Fruit fly (Drosophila melanogaster) whole organism: Measurements from ENCODE around the gene Abi.

ENCODE experiments used
- CG8478 ChIP-seq: fragments of >200 bp; optimal IDR thresholded peaks from 2 replicates; lab custom pipeline; 2018; ENCODE audit warnings: inconsistent platforms
- Dll ChIP-seq: fragments of >200 bp; optimal IDR thresholded peaks from 2 replicates; lab custom pipeline; 2017
- EcR ChIP-seq, 2 experiments: fragments of >200 bp; optimal IDR thresholded peaks; 2 replicates each; lab custom pipeline; 2017; ENCODE audit warnings: missing biosample characterization in 2 of 2, missing genetic modification characterization in 2 of 2, missing genetic modification reagents in 2 of 2
- pan ChIP-seq: fragments of >200 bp; optimal IDR thresholded peaks from 2 replicates; lab custom pipeline; 2017
- psq ChIP-seq: fragments of >200 bp; optimal IDR thresholded peaks from 2 replicates; lab custom pipeline; 2017
- usp ChIP-seq: fragments of >200 bp; optimal IDR thresholded peaks from 2 replicates; lab custom pipeline; 2017; ENCODE audit warnings: missing biosample characterization, missing genetic modification characterization, mixed read lengths

Gene Abi

DNA sequence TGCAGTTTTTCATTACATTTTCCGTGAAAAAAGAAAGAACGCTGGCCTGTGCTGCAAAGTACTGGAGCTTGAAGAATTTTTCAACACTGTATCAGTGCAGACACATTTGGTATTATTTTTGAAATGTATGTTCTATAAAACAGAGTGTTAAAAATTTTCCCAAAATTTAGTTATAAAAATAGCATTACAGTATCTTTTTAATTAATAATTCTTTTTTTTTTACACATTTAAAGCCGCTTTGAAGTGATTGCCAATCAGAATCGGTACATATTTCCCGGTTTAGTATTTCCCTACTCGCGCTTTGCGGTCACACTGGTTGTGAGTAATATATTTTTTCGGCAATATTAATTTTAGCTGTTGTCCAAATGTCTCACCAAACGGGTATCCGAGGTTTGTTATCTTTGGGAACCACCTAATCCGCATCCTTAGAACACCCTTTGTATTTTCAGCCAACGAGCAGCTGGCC, at the start of gene Abi, which contains the start of gene twf:
TSS of gene Abi (minus strand) at position 74 of the 466 bp plus-strand sequence.
TSS of gene twf (plus strand) at position 308 of the 466 bp plus-strand sequence.
- no peak for TF ChIP-seq Dll
- TF ChIP-seq pan (lab: Kevin White, UChicago), result no peak
- TF ChIP-seq EcR (GFP tag; optimal IDR thresholded peaks at IDR 0.05; lab: Kevin White, UChicago), result no peak
- TF ChIP-seq usp (GFP tag; lab: Kevin White, UChicago), result no peak
- TF ChIP-seq CG8478, result no peak
- TF ChIP-seq psq (lab: Kevin White, UChicago), result no peak

DNA sequence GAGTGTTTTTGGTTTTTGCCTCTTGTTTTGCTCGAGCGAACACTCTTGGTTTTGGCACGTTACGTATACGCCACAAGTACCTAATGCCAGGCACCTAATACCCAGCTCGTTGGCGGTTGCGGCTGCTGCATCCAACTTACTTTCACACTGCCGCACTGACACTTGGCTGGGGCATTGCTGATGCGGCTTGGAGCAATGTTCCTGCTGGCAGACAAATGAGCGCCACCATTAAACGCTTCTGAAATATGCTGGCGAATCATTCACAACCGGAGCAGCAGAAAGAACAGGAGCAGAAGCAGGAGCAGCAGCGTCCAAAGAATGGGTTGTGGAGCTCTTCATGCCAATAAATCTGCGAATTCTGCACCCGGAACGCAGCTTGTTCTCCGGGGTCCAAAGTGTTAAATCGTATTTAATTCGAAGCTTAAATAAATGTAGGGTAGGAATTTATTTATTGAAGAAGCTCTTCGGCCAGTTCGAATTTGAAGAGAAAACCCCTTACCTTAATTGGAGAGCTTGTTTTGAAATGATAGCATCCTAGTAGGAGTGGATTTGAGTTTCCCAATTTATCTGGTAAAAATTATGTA, 40.0 kb upstream of the Abi start, which contains the start of gene CG3199:
TSS of gene CG3199 (plus strand) at position 534 of the 584 bp plus-strand sequence.
- TF ChIP-seq CG8478, result no peak
- no peak for TF ChIP-seq EcR (GFP tag; optimal IDR thresholded peaks at IDR 0.05; lab: Kevin White, UChicago)
- TF ChIP-seq usp (GFP tag; lab: Kevin White, UChicago), result no peak
- TF ChIP-seq pan (lab: Kevin White, UChicago), result no peak

DNA sequence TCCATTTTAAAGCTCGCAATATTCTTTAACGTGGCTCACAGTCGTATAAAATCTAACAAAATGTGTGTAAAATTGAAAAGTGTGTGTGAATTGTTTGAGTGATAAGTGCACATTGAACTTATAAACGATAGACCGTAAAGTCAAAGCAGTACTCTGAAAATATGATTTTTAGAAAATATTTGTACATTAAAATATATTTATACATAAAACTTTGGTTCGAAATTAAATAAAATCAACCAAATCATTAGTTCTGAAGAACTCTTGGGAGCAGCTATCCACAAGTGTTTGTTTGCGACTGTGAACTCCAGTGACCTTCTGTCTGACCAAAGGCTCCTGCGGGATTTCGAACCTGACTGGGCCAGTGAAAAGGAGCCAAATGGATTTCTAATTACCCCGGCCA, 38.0 kb upstream of the Abi start, which contains the start of gene CG31327:
TSS of gene CG31327 (minus strand) at position 101 of the 400 bp plus-strand sequence.
- TF ChIP-seq psq (lab: Kevin White, UChicago), result no peak
- TF ChIP-seq Dll, result no peak
- TF ChIP-seq pan (lab: Kevin White, UChicago), result no peak
- TF ChIP-seq usp (GFP tag; lab: Kevin White, UChicago), result no peak

DNA sequence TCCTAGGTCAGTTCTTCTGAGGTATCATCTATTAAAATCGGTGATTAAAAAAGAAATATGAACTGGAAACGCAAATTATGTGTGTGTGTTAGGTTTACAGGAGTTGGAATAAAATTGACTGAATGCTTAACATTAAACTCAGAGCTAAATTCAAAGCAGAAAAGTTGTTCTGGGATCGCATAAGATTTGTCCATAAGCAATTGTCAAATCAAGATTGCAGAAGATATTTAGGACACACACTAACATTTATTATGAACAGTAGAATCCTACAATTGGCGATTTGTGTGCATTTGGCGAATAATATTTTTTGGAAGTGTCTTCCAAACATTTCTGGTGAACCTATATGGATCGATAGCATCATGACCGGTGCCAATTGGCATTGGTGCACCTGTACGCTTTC, 35.1 kb upstream of the Abi start, which contains the start of gene CG31533:
TSS of gene CG31533 (minus strand) at position 101 of the 400 bp plus-strand sequence.
- TF ChIP-seq psq (lab: Kevin White, UChicago) (no peak), Dll (no peak), CG8478 (no peak), usp (GFP tag; lab: Kevin White, UChicago) (no peak), EcR (GFP tag; optimal IDR thresholded peaks at IDR 0.05; lab: Kevin White, UChicago) (no peak), pan (lab: Kevin White, UChicago) (no peak)

DNA sequence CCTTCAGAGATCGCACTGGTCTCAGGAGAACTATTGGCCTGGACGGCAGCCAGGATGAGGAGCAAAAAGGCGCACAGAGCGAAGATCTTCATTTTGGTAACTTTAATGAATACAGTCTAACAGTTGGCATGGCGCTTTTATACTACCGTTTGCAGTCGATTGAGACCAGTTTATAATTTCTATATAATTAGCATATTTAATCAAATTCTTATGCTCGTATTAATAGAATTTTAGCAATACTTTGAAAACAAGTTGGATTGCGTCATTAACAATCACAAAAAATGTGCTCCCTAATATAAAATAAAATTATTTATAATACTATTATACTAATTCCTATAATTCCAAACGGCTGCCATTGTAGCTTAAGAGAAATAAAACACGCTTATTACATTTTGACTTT, 32.1 kb upstream of the Abi start, which contains the start of gene CG44215:
TSS of gene CG44215 (minus strand) at position 101 of the 400 bp plus-strand sequence.
- TF ChIP-seq usp (GFP tag; lab: Kevin White, UChicago) (no peak), pan (lab: Kevin White, UChicago) (no peak), EcR (GFP tag; optimal IDR thresholded peaks at IDR 0.05; lab: Kevin White, UChicago) (no peak), Dll (no peak), CG8478 (no peak), psq (lab: Kevin White, UChicago) (no peak)

DNA sequence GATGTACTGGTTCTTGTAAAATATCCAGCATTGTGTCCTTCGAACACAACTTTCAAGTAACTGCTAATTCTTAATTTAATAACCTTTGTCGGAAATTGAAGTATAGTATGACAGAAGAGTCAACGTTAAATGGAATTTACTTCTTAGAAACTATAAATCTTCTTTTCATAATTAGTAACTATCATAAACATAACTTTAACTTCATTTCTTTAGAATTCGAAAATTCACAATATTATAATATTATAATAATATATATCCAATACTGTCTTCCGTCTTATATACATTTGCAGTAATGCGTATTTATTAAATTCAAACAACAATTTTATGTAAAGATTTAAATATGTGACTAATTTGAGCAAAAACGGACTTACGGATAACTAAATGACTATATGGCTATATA, 31.5 kb upstream of the Abi start, which contains the start of gene Recs1:
TSS of gene Recs1 (minus strand) at position 101 of the 400 bp plus-strand sequence.
- TF ChIP-seq usp (GFP tag; lab: Kevin White, UChicago) (no peak), Dll (no peak), pan (lab: Kevin White, UChicago) (no peak), EcR (GFP tag; optimal IDR thresholded peaks at IDR 0.05; lab: Kevin White, UChicago) (no peak), psq (lab: Kevin White, UChicago) (no peak), CG8478 (no peak)

DNA sequence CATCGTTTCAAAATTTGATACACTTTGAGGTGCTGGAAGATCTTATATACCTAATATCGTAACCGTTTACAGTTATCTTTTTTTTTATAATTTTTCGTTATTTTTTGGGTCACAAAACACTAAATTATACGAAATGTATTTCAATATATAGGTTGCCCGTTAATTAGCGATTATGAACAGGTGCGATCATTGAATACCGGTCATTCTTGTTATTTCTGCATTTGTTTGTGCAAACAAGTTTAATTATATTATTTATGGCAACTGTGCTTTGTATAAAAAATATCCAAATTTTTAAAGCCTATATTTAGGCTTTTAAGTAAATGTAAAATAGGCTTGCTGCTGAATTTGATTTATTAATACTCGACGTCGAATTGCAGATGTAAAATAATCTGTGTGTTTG, 30.3 kb upstream of the Abi start, which contains the start of gene CG42500:
TSS of gene CG42500 (minus strand) at position 101 of the 400 bp plus-strand sequence.
- TF ChIP-seq EcR (GFP tag; optimal IDR thresholded peaks at IDR 0.05; lab: Kevin White, UChicago), result no peak
- no peak for TF ChIP-seq psq (lab: Kevin White, UChicago)

DNA sequence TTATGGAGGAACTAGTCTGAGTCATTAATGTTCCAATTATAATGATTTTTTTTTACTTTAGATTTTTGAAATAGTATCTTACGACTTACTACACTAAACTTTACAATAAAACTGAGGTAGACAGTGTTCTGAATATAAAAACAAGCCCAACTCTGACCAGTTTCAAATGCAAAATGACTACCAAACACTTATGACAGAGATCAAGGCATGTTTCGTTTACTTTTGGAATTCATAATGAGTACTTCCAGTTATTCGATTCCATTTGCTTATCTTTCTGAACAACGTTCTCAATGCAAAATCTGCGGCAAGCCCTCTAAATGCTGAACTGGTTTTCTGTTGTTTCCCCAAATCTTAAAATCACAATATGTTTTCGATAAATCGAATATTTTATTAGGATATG, 29.6 kb upstream of the Abi start, which contains the start of gene CG14355:
TSS of gene CG14355 (minus strand) at position 101 of the 400 bp plus-strand sequence.
- TF ChIP-seq psq (lab: Kevin White, UChicago) (no peak), EcR (GFP tag; optimal IDR thresholded peaks at IDR 0.05; lab: Kevin White, UChicago) (no peak), pan (lab: Kevin White, UChicago) (no peak), CG8478 (no peak), Dll (no peak), usp (GFP tag; lab: Kevin White, UChicago) (no peak)

DNA sequence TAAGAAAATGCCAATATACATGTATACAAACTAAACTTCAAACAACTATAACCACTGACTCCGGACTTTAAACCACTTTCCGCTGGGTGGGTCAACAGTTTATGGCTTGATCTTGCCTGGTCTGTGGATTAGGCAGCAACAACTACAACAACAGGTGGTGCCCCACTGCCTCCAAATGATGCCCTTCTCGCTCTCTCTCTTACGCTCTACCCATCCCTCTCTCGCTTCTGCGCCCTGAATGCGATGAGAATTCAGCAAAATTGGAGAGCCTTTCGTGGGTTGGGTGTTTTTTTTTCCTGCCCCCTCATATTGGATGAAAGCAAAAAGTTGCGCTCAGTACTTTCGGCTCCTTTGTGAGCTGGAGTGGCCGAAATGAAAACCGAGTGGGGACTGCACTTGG, 18.7 kb upstream of the Abi start:
- TF ChIP-seq psq (lab: Kevin White, UChicago), result no peak
- no peak for TF ChIP-seq EcR (GFP tag; optimal IDR thresholded peaks at IDR 0.05; lab: Kevin White, UChicago)
- TF ChIP-seq usp (GFP tag; lab: Kevin White, UChicago), result no peak
- no peak for TF ChIP-seq CG8478
- no peak for TF ChIP-seq pan (lab: Kevin White, UChicago)
- no peak for TF ChIP-seq Dll

DNA sequence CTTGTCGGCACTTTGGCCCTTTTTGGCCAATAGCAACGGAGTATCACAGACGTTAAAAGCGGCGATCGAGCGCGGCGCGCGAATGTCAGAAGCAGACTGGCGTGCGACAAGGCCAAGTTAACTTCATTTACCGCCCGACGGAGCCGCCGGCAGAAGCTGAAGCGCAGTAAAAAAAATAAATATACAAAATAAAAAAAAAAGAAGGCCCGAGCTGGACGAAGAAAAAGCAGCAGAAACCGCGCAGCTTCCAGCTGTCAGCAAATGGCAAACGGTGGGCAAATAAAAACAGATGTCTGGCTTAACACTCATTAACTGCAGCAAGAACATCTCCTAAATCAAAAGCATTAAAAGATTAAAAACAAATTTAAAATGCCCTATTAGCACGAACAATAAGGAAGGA, 9.8 kb upstream of the Abi start, which contains the start of gene CG14356:
TSS of gene CG14356 (minus strand) at position 101 of the 400 bp plus-strand sequence.
- TF ChIP-seq EcR (GFP tag; optimal IDR thresholded peaks at IDR 0.05; lab: Kevin White, UChicago), result no peak
- no peak for TF ChIP-seq pan (lab: Kevin White, UChicago)
- no peak for TF ChIP-seq Dll
- no peak for TF ChIP-seq CG8478
- TF ChIP-seq psq (lab: Kevin White, UChicago), result no peak
- TF ChIP-seq usp (GFP tag; lab: Kevin White, UChicago), result no peak

DNA sequence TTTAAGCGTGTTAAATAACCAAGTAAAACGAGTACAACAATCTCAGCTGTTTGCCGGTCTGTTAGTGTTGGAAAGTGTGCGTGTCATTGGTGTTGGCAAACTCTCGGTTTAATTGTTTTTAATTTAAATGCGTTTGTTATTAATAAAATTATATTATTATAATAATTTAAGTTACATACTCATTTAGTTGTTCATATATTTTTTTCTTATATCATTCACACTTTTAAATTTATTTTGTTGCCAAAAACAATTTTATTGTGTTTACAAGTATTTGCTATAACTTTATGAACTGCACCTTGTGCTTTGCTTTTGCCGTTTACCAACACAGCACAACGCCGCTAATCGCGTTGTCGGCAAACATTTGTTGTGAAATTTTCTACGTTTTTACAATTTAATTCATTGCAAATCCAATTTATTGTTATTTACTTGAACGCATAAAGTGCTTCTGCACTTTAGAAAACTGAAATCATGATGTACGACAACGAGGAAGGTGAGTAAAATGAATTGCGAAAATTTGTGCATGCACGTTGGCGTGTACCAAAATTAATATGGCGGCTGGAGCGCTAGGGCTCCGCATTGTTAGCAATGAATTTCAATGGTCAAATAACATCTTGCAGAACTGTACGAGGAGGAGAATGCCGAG, 3.4 kb upstream of the Abi start, which contains the start of the genes 140up and Polr2B:
TSS of gene 140up (minus strand) at position 70 of the 643 bp plus-strand sequence.
TSS of gene Polr2B (plus strand) at position 313 of the 643 bp plus-strand sequence.
- no peak for TF ChIP-seq CG8478
- TF ChIP-seq usp (GFP tag; lab: Kevin White, UChicago), result no peak
- TF ChIP-seq EcR (GFP tag; optimal IDR thresholded peaks at IDR 0.05; lab: Kevin White, UChicago), result no peak
- no peak for TF ChIP-seq Dll
- TF ChIP-seq psq (lab: Kevin White, UChicago), result no peak
- TF ChIP-seq pan (lab: Kevin White, UChicago), result no peak
